Worm (Caenorhabditis elegans) whole organism, L2 larva: ENCODE measurements around the gene ech-4.

Experiments
- F13H6.1 ChIP-seq: sonication (generic microtip); optimal IDR thresholded peaks from 2 replicates; lab custom pipeline; 2016; ENCODE audit warnings: missing genetic modification characterization, missing compliant biosample characterization
- R02D3.7 ChIP-seq: fragments of 150-350 bp; optimal IDR thresholded peaks from 2 replicates; lab custom pipeline; 2014; ENCODE audit warnings: missing biosample characterization, missing genetic modification characterization
- ZK546.5 ChIP-seq: sonication (generic microtip); optimal IDR thresholded peaks from 2 replicates; lab custom pipeline; 2017; ENCODE audit warnings: missing biosample characterization, missing genetic modification characterization
- ceh-16 ChIP-seq: fragments of 150-350 bp; optimal IDR thresholded peaks from 2 replicates; lab custom pipeline; 2014; ENCODE audit warnings: missing biosample characterization, missing genetic modification characterization
- ceh-82 ChIP-seq: fragments of 150-350 bp; optimal IDR thresholded peaks from 2 replicates; lab custom pipeline; 2014; ENCODE audit warnings: missing biosample characterization, missing genetic modification characterization
- lin-39 ChIP-seq: fragments of 150-350 bp; optimal IDR thresholded peaks from 2 replicates; lab custom pipeline; 2014; ENCODE audit warnings: missing biosample characterization, missing genetic modification reagents, missing genetic modification characterization
- lsy-2 ChIP-seq, 2 experiments: fragments of 150-350 bp in 1 of 2; sonication (generic microtip) in 1 of 2; optimal IDR thresholded peaks; 2 replicates each; lab custom pipeline; 2014 to 2017; ENCODE audit warnings: missing biosample characterization in 2 of 2, missing genetic modification characterization in 2 of 2
- mdl-1 ChIP-seq, 2 experiments: fragments of 150-350 bp in 1 of 2; sonication (generic microtip) in 1 of 2; optimal IDR thresholded peaks; 2 replicates each; lab custom pipeline; 2017; ENCODE audit warnings: missing biosample characterization in 2 of 2, missing genetic modification characterization in 2 of 2
- nhr-12 ChIP-seq: fragments of 150-350 bp; optimal IDR thresholded peaks from 2 replicates; lab custom pipeline; 2014; ENCODE audit warnings: missing biosample characterization, missing genetic modification characterization
- nhr-237 ChIP-seq: fragments of 150-350 bp; optimal IDR thresholded peaks from 2 replicates; lab custom pipeline; 2014; ENCODE audit warnings: missing biosample characterization, missing genetic modification characterization
- nhr-77 ChIP-seq: fragments of 150-350 bp; optimal IDR thresholded peaks from 2 replicates; lab custom pipeline; 2014; ENCODE audit warnings: missing biosample characterization, missing genetic modification characterization
- skn-1 ChIP-seq: sonication (generic microtip); optimal IDR thresholded peaks from 2 replicates; lab custom pipeline; 2017; ENCODE audit warnings: missing biosample characterization, missing genetic modification characterization
- unc-39 ChIP-seq: fragments of 150-350 bp; optimal IDR thresholded peaks from 2 replicates; lab custom pipeline; 2014; ENCODE audit warnings: missing biosample characterization, missing genetic modification characterization
- ztf-11 ChIP-seq: sonication (generic microtip); optimal IDR thresholded peaks from 2 replicates; lab custom pipeline; 2017; ENCODE audit warnings: missing biosample characterization, missing genetic modification characterization

DNA sequence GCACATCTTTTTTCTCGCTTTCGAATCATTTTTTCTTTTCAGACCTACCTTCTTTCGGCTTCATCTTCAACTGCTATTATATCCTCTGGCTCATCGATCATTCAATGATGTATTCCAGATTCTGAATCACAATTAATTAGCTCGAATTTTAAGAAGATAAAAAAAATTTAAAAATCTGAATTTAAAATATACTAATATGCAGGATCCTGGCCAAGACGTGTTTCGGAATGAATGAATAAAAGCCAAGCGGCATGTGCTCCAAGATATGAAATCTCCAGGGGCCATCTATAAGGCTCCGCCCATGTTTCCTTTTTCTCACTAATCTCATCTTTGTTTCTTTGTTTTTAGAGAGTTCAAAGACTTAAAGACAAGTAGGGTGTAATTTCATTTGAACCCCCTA, 42.8 kb upstream of the ech-4 start, which contains the start of gene mpz-1:
- TF ChIP-seq mdl-1 (tag; optimal IDR thresholded peaks at IDR 0.05; lab: Kevin White, UChicago) (no peak), nhr-237 (no peak), ceh-82 (tag; lab: Kevin White, UChicago) (no peak), ceh-16 (no peak), unc-39 (tag; lab: Kevin White, UChicago) (no peak), F13H6.1 (tag; lab: Kevin White, UChicago) (no peak), ztf-11 (tag; lab: Kevin White, UChicago) (no peak), nhr-77 (tag; lab: Kevin White, UChicago) (no peak), lsy-2 (tag; optimal IDR thresholded peaks at IDR 0.05; lab: Kevin White, UChicago) (no peak), nhr-12 (tag; lab: Kevin White, UChicago) (no peak), skn-1 (tag; lab: Kevin White, UChicago) (no peak), ZK546.5 (tag; lab: Kevin White, UChicago) (no peak), R02D3.7 (tag; lab: Kevin White, UChicago) (no peak), lin-39 (tag; lab: Kevin White, UChicago) (no peak)
